Worm (Caenorhabditis elegans) whole organism, L1 larva: ENCODE measurements around the gene Y73C8C.12.

Experiments
- C16A3.4 ChIP-seq: fragments of 150-350 bp; optimal IDR thresholded peaks from 2 replicates; lab custom pipeline; 2014; ENCODE audit warnings: missing biosample characterization, missing genetic modification characterization
- F16B12.6 ChIP-seq: fragments of 150-350 bp; optimal IDR thresholded peaks from 2 replicates; lab custom pipeline; 2014; ENCODE audit warnings: missing biosample characterization, missing genetic modification characterization
- aly-2 ChIP-seq: fragments of 150-350 bp; optimal IDR thresholded peaks from 2 replicates; lab custom pipeline; 2014; ENCODE audit warnings: missing biosample characterization, missing genetic modification characterization
- ama-1 ChIP-seq: fragments of 150-350 bp; optimal IDR thresholded peaks from 2 replicates; lab custom pipeline; 2014
- blmp-1 ChIP-seq: fragments of 150-350 bp; optimal IDR thresholded peaks from 2 replicates; lab custom pipeline; 2014; ENCODE audit warnings: missing biosample characterization, missing genetic modification characterization
- ceh-8 ChIP-seq: fragments of 200-800 bp; sonication (Bioruptor generic); optimal IDR thresholded peaks from 2 replicates; lab custom pipeline; 2018; ENCODE audit warnings: mild to moderate bottlenecking, missing genetic modification characterization, moderate library complexity, missing compliant biosample characterization
- dpl-1 ChIP-seq, 3 experiments: fragments of 150-350 bp in 2 of 3; sonication (generic microtip) in 1 of 3; optimal IDR thresholded peaks; 2 replicates each; lab custom pipeline; 2014 to 2017; ENCODE audit warnings: missing biosample characterization in 3 of 3, missing genetic modification characterization in 3 of 3, missing genetic modification reagents in 3 of 3
- dsc-1 ChIP-seq: sonication (generic microtip); optimal IDR thresholded peaks from 2 replicates; lab custom pipeline; 2016; ENCODE audit warnings: mild to moderate bottlenecking, missing genetic modification characterization, missing compliant biosample characterization
- egl-27 ChIP-seq, 2 experiments: fragments of 150-350 bp in 1 of 2; sonication (generic microtip); optimal IDR thresholded peaks; 3 replicates each; lab custom pipeline; 2017 to 2018; ENCODE audit warnings: missing biosample characterization in 2 of 2, missing genetic modification characterization in 2 of 2, missing genetic modification reagents in 2 of 2
- ets-5 ChIP-seq: fragments of 200-800 bp; sonication (Bioruptor generic); IDR thresholded peaks from 2 replicates; pipeline ENCODE4 v1.3.6; 2022; ENCODE audit warnings: missing genetic modification characterization, missing compliant biosample characterization
- fkh-8 ChIP-seq: sonication (generic microtip); optimal IDR thresholded peaks from 2 replicates; lab custom pipeline; 2016; ENCODE audit warnings: mild to moderate bottlenecking, missing genetic modification characterization, missing compliant biosample characterization
- irx-1 ChIP-seq: sonication (generic microtip); optimal IDR thresholded peaks from 2 replicates; lab custom pipeline; 2016; ENCODE audit warnings: missing genetic modification characterization, missing compliant biosample characterization
- isw-1 ChIP-seq: fragments of 200-800 bp; sonication (Bioruptor generic); IDR thresholded peaks from 2 replicates; pipeline ENCODE4 v1.3.6; 2022; ENCODE audit warnings: missing genetic modification characterization, missing compliant biosample characterization
- lin-13 ChIP-seq: fragments of 150-350 bp; optimal IDR thresholded peaks from 2 replicates; lab custom pipeline; 2014; ENCODE audit warnings: missing biosample characterization, missing genetic modification reagents, missing genetic modification characterization
- lin-15B ChIP-seq: fragments of 150-350 bp; sonication (generic microtip); optimal IDR thresholded peaks from 3 replicates; lab custom pipeline; 2014; ENCODE audit warnings: missing biosample characterization, missing genetic modification characterization
- lin-35 ChIP-seq, 2 experiments: fragments of 150-350 bp; optimal IDR thresholded peaks; 2 replicates each; lab custom pipeline; 2014; ENCODE audit warnings: missing biosample characterization in 2 of 2, missing genetic modification characterization in 2 of 2, missing genetic modification reagents in 2 of 2
- lin-39 ChIP-seq: fragments of 150-350 bp; optimal IDR thresholded peaks from 2 replicates; lab custom pipeline; 2014; ENCODE audit warnings: missing biosample characterization, missing genetic modification reagents, missing genetic modification characterization
- mab-9 ChIP-seq: fragments of 200-800 bp; sonication (Bioruptor generic); IDR thresholded peaks from 2 replicates; pipeline ENCODE4 v1.3.6; 2022; ENCODE audit warnings: missing genetic modification reagents, missing genetic modification characterization, missing compliant biosample characterization
- mep-1 ChIP-seq: fragments of 150-350 bp; optimal IDR thresholded peaks from 2 replicates; lab custom pipeline; 2014; ENCODE audit warnings: missing biosample characterization, missing genetic modification characterization
- nhr-11 ChIP-seq: fragments of 150-350 bp; optimal IDR thresholded peaks from 2 replicates; lab custom pipeline; 2014; ENCODE audit warnings: missing biosample characterization, missing genetic modification characterization
- nhr-19 ChIP-seq: fragments of 200-800 bp; sonication (Bioruptor generic); conservative IDR thresholded peaks from 2 replicates; pipeline ENCODE4 v1.3.6; 2022; ENCODE audit warnings: missing genetic modification characterization, missing compliant biosample characterization
- nhr-20 ChIP-seq: sonication (generic microtip); optimal IDR thresholded peaks from 2 replicates; lab custom pipeline; 2016; ENCODE audit warnings: mild to moderate bottlenecking, missing genetic modification characterization, missing compliant biosample characterization
- nhr-47 ChIP-seq: sonication (generic microtip); optimal IDR thresholded peaks from 2 replicates; lab custom pipeline; 2016; ENCODE audit warnings: mild to moderate bottlenecking, missing genetic modification characterization, moderate library complexity, missing compliant biosample characterization
- nhr-76 ChIP-seq: sonication (generic microtip); optimal IDR thresholded peaks from 2 replicates; lab custom pipeline; 2017; ENCODE audit warnings: missing biosample characterization, missing genetic modification characterization
- nhr-85 ChIP-seq: sonication (generic microtip); peaks from one replicate; lab custom pipeline; 2016; ENCODE audit warnings: missing genetic modification characterization, inconsistent platforms, missing compliant biosample characterization
- pag-3 ChIP-seq: sonication (generic microtip); optimal IDR thresholded peaks from 2 replicates; lab custom pipeline; 2017; ENCODE audit warnings: missing genetic modification characterization, mild to moderate bottlenecking, missing compliant biosample characterization, antibody characterized with exemption, borderline replicate concordance; ENCODE audit not compliant: insufficient read depth
- pax-3 ChIP-seq: fragments of 200-800 bp; sonication (Bioruptor generic); optimal IDR thresholded peaks from 2 replicates; lab custom pipeline; 2018; ENCODE audit warnings: mild to moderate bottlenecking, missing genetic modification characterization, moderate library complexity, missing compliant biosample characterization
- snpc-4 ChIP-seq: fragments of 150-350 bp; optimal IDR thresholded peaks from 2 replicates; lab custom pipeline; 2014; ENCODE audit warnings: missing biosample characterization, missing genetic modification characterization
- snu-23 ChIP-seq: sonication (generic microtip); optimal IDR thresholded peaks from 2 replicates; lab custom pipeline; 2016; ENCODE audit warnings: missing genetic modification characterization, missing compliant biosample characterization
- sox-4 ChIP-seq: sonication (generic microtip); optimal IDR thresholded peaks from 2 replicates; lab custom pipeline; 2016; ENCODE audit warnings: missing genetic modification characterization, missing compliant biosample characterization
- swsn-7 ChIP-seq: sonication (generic microtip); optimal IDR thresholded peaks from 2 replicates; lab custom pipeline; 2016; ENCODE audit warnings: missing genetic modification characterization, missing compliant biosample characterization
- tlp-1 ChIP-seq: fragments of 150-350 bp; optimal IDR thresholded peaks from 2 replicates; lab custom pipeline; 2014; ENCODE audit warnings: missing biosample characterization, missing genetic modification characterization
- unc-130 ChIP-seq: fragments of 150-350 bp; optimal IDR thresholded peaks from 2 replicates; lab custom pipeline; 2017; ENCODE audit warnings: missing biosample characterization, missing genetic modification characterization, inconsistent platforms
- unc-30 ChIP-seq: sonication (generic microtip); optimal IDR thresholded peaks from 2 replicates; lab custom pipeline; 2017; ENCODE audit warnings: missing biosample characterization, missing genetic modification characterization
- unc-62 ChIP-seq: fragments of 150-350 bp; optimal IDR thresholded peaks from 2 replicates; lab custom pipeline; 2014; ENCODE audit warnings: missing biosample characterization, missing genetic modification reagents, missing genetic modification characterization
- unc-86 ChIP-seq: sonication (generic microtip); optimal IDR thresholded peaks from 2 replicates; lab custom pipeline; 2016; ENCODE audit warnings: missing genetic modification characterization, missing compliant biosample characterization
- unc-98 ChIP-seq: fragments of 200-800 bp; sonication (Bioruptor generic); IDR thresholded peaks from 2 replicates; pipeline ENCODE4 v1.3.6; 2022; ENCODE audit warnings: missing genetic modification characterization, missing compliant biosample characterization
- xbp-1 ChIP-seq: sonication (generic microtip); optimal IDR thresholded peaks from 2 replicates; lab custom pipeline; 2016; ENCODE audit warnings: missing genetic modification characterization, missing compliant biosample characterization
- zag-1 ChIP-seq: fragments of 150-350 bp; optimal IDR thresholded peaks from 2 replicates; lab custom pipeline; 2014; ENCODE audit warnings: missing biosample characterization, missing genetic modification characterization
- zip-4 ChIP-seq: fragments of 200-800 bp; sonication (Bioruptor generic); optimal IDR thresholded peaks from 2 replicates; lab custom pipeline; 2018; ENCODE audit warnings: mild to moderate bottlenecking, missing genetic modification characterization, moderate library complexity, missing compliant biosample characterization
- ztf-11 ChIP-seq, 2 experiments: sonication (generic microtip); optimal IDR thresholded peaks; 2 replicates each; lab custom pipeline; 2016 to 2017; ENCODE audit warnings: missing genetic modification characterization in 2 of 2, missing biosample characterization in 1 of 2, missing compliant biosample characterization in 1 of 2
- ztf-4 ChIP-seq: fragments of 150-350 bp; optimal IDR thresholded peaks from 2 replicates; lab custom pipeline; 2014; ENCODE audit warnings: missing biosample characterization, missing genetic modification characterization

The Y73C8C.12 gene

DNA sequence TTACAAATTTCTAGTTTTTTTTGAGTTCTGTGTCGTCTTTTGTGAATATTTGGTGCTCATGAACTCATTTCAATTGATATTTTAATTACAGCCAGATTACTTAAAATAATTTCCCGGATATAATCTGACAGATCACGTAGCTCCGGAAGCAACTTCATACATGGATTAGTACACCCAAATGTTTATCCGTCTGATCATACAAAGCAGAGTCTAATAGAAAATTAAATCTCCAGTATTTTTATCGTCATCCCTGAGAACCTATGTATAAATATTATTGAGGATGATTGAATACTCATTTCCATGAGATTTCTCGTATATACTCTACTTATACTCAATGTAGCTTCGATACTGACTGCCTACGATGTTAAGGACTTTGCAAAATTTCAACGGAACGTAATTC is at the start of gene Y73C8C.12:
TSS of gene Y73C8C.12 (plus strand) at position 301 of the 400 bp plus-strand sequence.
- TF ChIP-seq snpc-4, result no peak
- TF ChIP-seq lin-39 (tag; lab: Kevin White, UChicago), result no peak
- no peak for TF ChIP-seq lin-35 (GFP tag; optimal IDR thresholded peaks at IDR 0.05; lab: Kevin White, UChicago)

DNA sequence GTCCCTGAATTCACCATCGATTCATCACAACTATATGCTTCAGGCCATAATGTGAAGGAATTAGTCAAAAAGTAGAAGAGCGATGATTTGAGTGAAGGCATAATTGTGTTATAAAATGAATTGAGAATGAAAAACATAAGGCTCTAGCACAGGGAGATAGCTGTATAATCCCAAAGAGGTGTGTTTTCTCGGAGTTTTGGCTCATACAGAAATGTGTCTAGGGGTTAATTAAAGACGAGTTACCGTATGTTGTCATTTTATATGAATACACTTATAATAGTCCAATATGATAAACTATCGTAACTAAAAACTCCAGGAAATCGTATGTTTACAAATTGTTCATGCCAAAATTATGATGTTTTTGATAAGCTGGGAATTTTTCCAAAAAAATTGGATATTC is 44.2 kb upstream of the Y73C8C.12 start, which contains the start of gene srt-5:
TSS of gene srt-5 (minus strand) at position 101 of the 400 bp plus-strand sequence.
- TF ChIP-seq lin-13 (GFP tag; lab: Kevin White, UChicago) (no peak), F16B12.6 (no peak), blmp-1 (tag; lab: Kevin White, UChicago) (no peak), nhr-85 (tag; lab: Kevin White, UChicago) (no peak), nhr-47 (tag; lab: Kevin White, UChicago) (no peak), nhr-76 (tag; lab: Kevin White, UChicago) (no peak), sox-4 (no peak), xbp-1 (tag; lab: Kevin White, UChicago) (no peak), zag-1 (no peak), ztf-4 (no peak), ztf-11 (tag; optimal IDR thresholded peaks at IDR 0.05; lab: Kevin White, UChicago) (no peak), tlp-1 (no peak), zip-4 (GFP tag; lab: Kevin White, UChicago) (no peak), unc-86 (no peak), C16A3.4 (tag; lab: Kevin White, UChicago) (no peak), pax-3 (tag; lab: Kevin White, UChicago) (no peak), nhr-19 (GFP tag; lab: Robert Waterston, UW) (no peak), fkh-8 (no peak), aly-2 (tag; lab: Kevin White, UChicago) (no peak)

DNA sequence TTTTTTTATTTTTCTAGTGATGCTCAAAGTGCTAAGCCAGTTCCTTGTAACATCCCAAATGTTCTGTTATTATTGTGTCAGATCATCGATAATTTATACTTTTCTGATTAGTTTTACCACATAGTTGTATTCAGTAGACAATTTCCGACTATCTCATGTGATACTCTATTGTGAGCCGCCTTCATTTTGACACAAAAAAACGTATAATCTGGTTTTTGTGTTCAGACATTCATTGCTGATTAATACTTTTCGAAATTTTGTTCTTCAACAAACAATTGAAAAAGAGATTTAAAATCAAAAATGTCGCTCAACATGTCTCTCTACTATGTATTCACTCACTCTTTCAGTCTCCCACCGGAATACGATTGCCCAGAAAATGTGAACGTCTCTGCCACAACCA is 43.5 kb upstream of the Y73C8C.12 start, which contains the start of gene srt-7:
TSS of gene srt-7 (plus strand) at position 301 of the 400 bp plus-strand sequence.
- TF ChIP-seq unc-30 (no peak), ama-1 (no peak), lin-15B (tag; lab: Kevin White, UChicago) (no peak), dsc-1 (no peak), irx-1 (tag; lab: Kevin White, UChicago) (no peak)

- TF ChIP-seq isw-1 (GFP tag; lab: Robert Waterston, UW) (no peak), lin-35 (GFP tag; optimal IDR thresholded peaks at IDR 0.05; lab: Kevin White, UChicago) (no peak), lin-13 (GFP tag; lab: Kevin White, UChicago) (no peak), C16A3.4 (tag; lab: Kevin White, UChicago) (no peak), dpl-1 (GFP tag; optimal IDR thresholded peaks at IDR 0.05; lab: Kevin White, UChicago) (no peak), unc-98 (GFP tag; lab: Robert Waterston, UW) (no peak), nhr-11 (tag; lab: Kevin White, UChicago) (no peak), swsn-7 (tag; lab: Kevin White, UChicago) (no peak), ets-5 (no peak), fkh-8 (no peak), nhr-20 (tag; lab: Kevin White, UChicago) (no peak), egl-27 (tag; optimal IDR thresholded peaks at IDR 0.05; lab: Kevin White, UChicago) (no peak), snu-23 (GFP tag; lab: Kevin White, UChicago) (no peak), mep-1 (no peak), unc-130 (tag; lab: Kevin White, UChicago) (no peak), pax-3 (tag; lab: Kevin White, UChicago) (no peak), pag-3 (no peak), unc-62 (no peak), mab-9 (no peak), ceh-8 (GFP tag; lab: Kevin White, UChicago) (no peak)
Measured at ce11 chrV:3086260-3086659, 38.8 kb upstream of the Y73C8C.12 start, which contains the start of gene srt-8. srt-8 (plus strand) TSS chrV:3086560.
